Worm (Caenorhabditis elegans) whole organism, L4/young adult: ENCODE data around the gene F31B9.3.

Source experiments
- W03F9.2 ChIP-seq: fragments of 150-350 bp; optimal IDR thresholded peaks from 2 replicates; lab custom pipeline; 2014; ENCODE audit warnings: missing biosample characterization, missing genetic modification characterization
- dao-5 ChIP-seq: sonication (generic microtip); optimal IDR thresholded peaks from 2 replicates; lab custom pipeline; 2016; ENCODE audit warnings: missing genotype, missing genetic modification characterization, moderate library complexity, missing compliant biosample characterization
- him-1 ChIP-seq: sonication (generic microtip); optimal IDR thresholded peaks from 2 replicates; lab custom pipeline; 2016; ENCODE audit warnings: missing genotype, missing genetic modification reagents, missing genetic modification characterization, missing compliant biosample characterization

Gene F31B9.3

DNA sequence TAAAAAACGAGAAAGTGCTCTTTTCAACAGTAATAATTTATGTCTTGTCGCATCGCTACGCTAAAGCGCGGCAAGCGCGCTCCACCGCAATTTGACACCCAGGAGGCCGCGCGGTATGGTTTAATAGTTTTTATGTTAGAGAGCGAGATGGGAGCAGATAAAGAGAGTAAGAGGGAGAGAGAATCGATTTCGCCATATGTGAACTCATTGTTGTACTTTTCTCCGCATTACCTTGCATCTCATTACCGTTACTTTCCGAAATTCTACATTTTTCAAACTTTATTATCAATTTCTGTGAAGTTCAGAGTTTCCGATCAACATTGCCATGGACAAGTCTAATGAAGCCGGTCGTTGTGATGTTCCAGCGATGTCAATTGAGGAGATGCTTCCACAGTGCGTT is at the start of gene F31B9.3:
Gene F31B9.3 (plus strand): TSS at position 301 of the 400 bp plus-strand sequence.
- TF ChIP-seq dao-5 (tag; lab: Kevin White, UChicago) (no peak), W03F9.2 (no peak), him-1 (tag; lab: Kevin White, UChicago) (no peak)

DNA sequence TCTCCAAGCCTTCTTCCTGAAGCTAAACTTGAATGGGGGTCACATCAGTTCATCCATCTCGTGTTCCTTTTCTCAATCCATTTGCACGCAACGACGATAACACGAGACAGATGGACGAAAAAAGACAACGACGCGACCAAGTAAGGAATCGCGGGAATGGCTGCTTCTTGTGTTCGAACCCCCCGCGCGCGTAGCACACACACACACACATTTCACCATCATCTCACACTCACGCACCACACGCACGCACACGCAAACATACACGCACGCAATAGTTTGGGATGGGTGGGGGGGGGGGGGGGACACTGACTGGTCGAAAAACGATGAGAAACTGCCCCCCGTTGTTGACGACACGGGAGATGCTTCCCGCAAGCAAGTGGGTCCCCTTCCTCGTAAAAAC is 46.6 kb upstream of the F31B9.3 start:
- TF ChIP-seq W03F9.2 (no peak), him-1 (tag; lab: Kevin White, UChicago) (no peak)

DNA sequence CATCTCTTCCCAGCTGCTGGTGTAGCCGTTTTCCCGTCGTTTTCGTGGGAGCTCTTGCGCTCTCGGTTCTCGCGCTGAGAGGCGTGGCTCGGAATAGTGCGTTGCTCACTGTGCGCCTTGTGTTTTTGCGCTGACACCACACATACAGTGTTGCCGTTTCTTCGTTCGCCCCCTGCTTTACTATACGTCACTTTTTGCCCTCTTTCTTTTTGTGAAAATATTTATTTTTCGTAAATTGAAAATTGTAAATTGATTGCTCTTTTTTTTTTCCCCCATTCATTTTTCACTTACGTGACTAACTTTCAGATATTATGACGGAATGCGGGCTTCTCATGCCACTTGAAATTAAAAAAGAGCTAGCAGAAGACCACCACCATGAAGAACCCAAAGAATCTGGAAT is 44.8 kb upstream of the F31B9.3 start, which contains the start of gene gmeb-2:
Gene gmeb-2 (plus strand): TSS at position 301 of the 400 bp plus-strand sequence.
- TF ChIP-seq him-1 (tag; lab: Kevin White, UChicago) (no peak), dao-5 (tag; lab: Kevin White, UChicago) (no peak), W03F9.2 (no peak)

DNA sequence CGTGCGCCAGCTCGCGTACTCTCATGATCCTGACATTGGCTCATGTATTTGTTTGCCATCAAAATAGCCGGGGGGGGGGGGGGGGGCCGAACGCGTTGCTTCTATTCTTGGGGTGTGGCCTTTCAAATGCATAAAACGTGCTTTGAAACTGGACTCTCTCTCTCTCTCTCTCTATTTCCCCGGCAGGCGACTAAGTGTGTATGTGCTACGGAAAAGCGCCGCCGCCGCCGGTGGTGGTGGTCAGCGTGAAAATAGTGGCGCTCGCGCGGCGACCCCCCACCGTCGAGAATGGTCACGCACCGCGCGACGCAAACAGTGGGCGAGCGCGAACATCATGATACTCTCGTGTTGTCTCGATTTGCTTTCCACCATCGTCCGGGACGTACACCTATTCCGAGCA is 42.5 kb upstream of the F31B9.3 start:
- no peak for TF ChIP-seq W03F9.2
- no peak for TF ChIP-seq him-1 (tag; lab: Kevin White, UChicago)
- TF ChIP-seq dao-5 (tag; lab: Kevin White, UChicago): no peak

DNA sequence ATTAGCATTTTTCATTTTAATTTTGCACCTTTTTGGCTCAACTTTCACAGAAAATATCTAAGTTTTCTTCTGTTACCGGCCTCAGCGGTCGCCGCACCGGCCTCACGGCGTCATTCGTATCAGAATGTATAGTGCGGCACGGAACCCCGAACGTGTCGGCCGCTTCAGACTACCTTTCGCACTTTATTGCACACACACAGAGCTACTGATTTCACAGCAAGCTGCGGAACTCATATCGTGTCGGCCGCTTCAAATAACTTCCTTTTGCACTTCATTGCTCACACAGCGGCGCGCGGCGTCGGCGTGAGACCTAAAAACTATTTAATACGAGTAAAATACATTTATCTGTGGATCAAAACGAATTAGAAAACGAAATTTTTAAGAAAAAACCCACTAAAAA is 39.1 kb upstream of the F31B9.3 start:
- no peak for TF ChIP-seq him-1 (tag; lab: Kevin White, UChicago)
- TF ChIP-seq dao-5 (tag; lab: Kevin White, UChicago): no peak

DNA sequence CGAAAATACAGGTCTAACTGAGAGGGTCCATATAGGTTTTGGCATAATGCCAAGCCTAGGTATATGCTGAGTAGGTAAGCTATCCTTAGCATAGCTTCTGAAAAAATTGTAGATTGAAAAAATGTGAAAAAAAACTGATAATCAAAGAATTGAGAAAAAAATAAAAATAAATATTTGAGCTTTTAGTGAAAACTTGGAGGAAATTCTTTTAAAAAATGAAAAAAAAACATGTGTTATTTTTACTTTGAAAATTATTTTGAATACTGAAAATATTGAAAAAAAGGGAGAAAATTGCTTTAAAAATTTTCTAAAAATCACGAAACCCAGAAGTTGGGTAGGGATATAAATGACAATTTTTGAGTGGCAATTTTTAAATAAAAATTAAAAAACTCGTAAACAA is 36.0 kb upstream of the F31B9.3 start, which contains the start of gene F53H4.3:
Gene F53H4.3 (minus strand): TSS at position 101 of the 400 bp plus-strand sequence.
- TF ChIP-seq dao-5 (tag; lab: Kevin White, UChicago) (no peak), him-1 (tag; lab: Kevin White, UChicago) (no peak), W03F9.2 (no peak)

DNA sequence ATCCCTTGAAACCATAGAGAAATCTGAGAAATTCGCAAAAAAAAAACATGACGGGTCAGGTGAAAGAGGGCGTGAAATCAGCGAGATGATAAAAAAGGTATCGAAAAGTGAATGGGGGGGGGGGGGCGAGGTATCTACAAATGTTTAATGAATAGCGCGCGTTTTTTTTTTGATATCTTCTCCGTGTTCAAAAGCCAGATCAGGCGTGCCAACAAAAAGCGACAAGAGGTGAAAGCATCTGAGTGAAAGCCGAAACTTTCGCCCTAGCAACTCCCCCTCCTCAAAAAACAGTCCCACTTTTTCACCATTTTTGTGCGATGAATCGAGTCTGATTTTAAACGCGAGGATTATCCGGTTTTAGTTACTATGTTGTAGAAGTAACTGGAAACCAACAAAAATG is 35.6 kb upstream of the F31B9.3 start:
- TF ChIP-seq him-1 (tag; lab: Kevin White, UChicago): no peak
- no peak for TF ChIP-seq dao-5 (tag; lab: Kevin White, UChicago)
- TF ChIP-seq W03F9.2: no peak

DNA sequence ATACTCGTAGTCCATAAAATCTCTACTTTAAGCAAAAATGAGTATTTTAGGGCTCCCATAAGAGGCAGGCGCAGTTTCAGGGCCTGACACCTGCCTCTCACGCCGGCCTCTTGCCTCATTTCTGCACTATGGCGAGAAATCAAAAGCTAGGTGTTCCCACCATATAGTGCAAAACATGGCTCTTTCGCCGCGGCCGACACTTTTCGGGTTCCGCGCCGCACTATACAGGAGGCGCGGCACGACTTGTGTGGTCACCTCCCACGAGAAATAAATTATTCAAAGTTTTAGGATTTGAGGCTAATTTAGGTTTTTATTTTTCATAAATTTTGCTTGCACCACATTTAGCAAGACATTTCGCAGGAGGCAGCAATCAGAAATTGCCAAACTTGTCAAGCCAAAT is 31.0 kb upstream of the F31B9.3 start:
- no peak for TF ChIP-seq dao-5 (tag; lab: Kevin White, UChicago)
- TF ChIP-seq him-1 (tag; lab: Kevin White, UChicago): no peak
- TF ChIP-seq W03F9.2: no peak

DNA sequence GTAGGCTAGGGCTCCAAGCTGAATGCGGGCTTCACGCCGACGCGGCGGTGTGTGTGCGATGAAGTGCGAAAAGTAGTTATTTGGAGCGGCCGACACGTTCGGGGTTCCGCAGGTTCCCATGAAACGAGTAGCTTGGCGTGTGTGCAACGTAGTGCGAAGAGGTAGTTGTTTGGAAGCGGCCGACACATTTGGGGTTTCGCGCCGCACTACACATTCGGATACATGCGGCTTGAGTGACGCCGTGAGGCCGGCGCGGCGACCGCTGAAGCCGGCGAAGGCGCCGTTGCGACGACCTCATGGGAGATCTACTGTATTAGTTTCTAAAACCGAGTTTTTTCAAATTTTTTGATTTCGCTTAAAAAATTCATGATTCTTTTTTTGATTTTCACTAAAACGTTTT is 22.3 kb upstream of the F31B9.3 start:
- TF ChIP-seq dao-5 (tag; lab: Kevin White, UChicago): no peak
- TF ChIP-seq W03F9.2: no peak
- TF ChIP-seq him-1 (tag; lab: Kevin White, UChicago): no peak

DNA sequence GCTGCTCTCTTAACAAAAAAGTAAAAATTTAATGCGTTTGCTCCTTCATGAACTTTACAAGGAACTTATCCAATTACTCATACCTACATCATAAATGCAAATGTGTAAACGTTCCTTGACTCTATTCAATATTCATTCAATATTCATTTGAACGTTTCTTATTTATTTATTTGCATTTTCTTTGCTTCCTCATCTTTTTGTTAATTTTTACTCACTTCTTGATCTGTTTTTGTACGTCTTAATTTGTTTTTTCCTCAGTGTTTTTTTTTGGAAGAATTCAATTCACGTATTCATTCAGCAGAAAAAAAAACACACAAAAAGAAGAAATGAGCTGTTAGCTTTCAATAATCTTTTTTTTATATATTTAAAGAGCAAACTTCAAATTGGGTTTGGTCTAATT is 20.7 kb upstream of the F31B9.3 start:
- no peak for TF ChIP-seq dao-5 (tag; lab: Kevin White, UChicago)
- TF ChIP-seq W03F9.2: no peak
- no peak for TF ChIP-seq him-1 (tag; lab: Kevin White, UChicago)

DNA sequence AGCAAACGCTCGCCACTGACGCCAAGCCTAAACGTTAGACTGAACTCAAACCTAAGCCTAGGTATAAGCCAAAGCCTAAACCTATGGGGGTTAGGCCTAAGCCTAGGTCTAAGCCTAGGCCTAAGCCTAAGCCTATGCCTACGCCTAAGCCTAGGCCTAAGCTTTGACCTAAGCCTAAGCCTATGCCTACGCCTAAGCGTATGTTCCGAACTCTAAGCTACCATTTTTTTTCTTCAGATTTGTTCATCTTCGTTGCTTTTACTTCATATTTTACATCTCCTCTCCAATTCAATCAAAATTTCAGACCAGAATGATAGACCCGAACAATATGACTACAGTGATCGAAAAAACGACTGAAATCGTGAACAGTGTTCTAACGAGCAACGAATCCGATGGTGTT is 13.2 kb upstream of the F31B9.3 start, which contains the start of gene npr-33:
Gene npr-33 (plus strand): TSS at position 301 of the 400 bp plus-strand sequence.
- TF ChIP-seq him-1 (tag; lab: Kevin White, UChicago) (no peak), W03F9.2 (no peak), dao-5 (tag; lab: Kevin White, UChicago) (no peak)

DNA sequence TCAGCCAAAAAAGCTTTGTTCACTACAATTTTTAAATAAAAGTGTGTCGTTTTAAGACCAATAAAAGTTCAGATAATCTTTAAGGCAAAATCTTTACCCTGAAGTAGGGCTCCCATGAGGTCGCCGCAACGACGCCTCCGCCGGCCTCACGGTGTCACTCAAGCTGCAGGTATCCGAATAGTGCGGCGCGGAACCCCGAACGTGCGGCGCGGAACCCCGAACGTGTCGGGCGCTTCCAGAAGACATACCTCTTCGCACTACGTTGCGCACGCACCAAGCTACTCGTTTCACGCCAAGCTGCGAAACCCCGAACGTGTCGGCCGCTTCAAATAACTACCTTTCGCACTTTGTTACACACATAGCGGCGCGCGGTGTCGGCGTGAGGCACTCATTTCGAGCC is 10.7 kb upstream of the F31B9.3 start:
- TF ChIP-seq dao-5 (tag; lab: Kevin White, UChicago) (no peak), W03F9.2 (no peak), him-1 (tag; lab: Kevin White, UChicago) (no peak)

DNA sequence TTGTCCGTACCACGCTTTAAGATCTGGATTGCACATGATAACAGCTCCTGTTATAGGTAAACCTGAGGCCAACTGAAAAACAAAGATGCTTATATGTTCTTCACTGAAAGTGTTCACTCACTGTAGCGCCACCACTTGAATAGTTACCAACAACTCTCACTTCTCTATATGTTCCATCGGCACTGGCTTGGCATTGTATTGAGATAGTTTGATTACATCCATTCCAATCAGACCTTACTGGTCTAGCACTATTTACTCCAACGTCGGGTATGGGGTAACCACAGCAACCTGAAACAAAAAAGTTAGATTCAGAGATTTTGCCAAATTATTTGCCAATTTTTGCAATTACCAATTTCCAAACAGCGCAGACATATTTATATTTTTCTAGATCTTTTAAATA is 7.8 kb upstream of the F31B9.3 start:
- TF ChIP-seq dao-5 (tag; lab: Kevin White, UChicago): no peak

DNA sequence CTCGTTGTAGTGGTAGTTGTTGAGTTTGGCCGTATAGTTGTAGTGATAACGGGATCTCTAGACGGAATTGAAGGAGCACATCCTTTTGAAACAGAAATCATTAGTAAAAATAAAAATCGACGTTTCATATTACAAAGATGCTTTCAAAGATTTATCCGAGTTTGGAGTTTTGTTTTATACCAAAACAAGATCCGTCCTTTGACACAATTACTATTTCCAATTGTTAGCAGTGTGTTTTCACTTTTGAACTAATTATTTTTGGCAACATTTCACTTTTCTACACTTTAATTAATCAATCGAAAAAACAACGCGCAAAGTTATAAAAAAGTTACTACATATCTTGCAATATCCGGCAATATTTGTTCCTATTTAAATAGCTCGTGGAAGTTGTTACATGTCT is 6.5 kb upstream of the F31B9.3 start, which contains the start of the genes F31B9.4 and F31B9.2:
Gene F31B9.4 (minus strand): TSS at position 101 of the 400 bp plus-strand sequence.
Gene F31B9.2 (plus strand): TSS at position 368 of the 400 bp plus-strand sequence.
- TF ChIP-seq him-1 (tag; lab: Kevin White, UChicago) (no peak), W03F9.2 (no peak), dao-5 (tag; lab: Kevin White, UChicago) (no peak)

DNA sequence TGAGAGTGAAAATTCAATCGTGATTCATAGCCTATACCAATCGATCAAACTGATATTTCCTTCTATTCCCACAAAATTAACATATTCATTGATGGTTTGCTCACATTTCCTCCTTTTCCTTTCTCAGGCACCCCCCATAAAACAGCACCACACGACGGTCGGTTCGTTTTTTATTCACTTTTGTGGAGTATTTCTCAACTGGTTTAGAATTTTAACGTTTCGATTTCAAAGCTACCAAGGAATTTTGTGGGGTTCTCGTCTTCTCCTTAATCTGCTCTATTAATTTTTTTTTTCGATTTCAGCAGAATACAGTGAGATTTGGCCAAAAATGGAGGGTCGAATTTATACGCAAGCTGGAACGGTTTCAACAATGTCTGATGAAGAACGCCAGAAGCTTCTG is 4.2 kb upstream of the F31B9.3 start, which contains the start of gene F31B9.7:
Gene F31B9.7 (plus strand): TSS at position 301 of the 400 bp plus-strand sequence.
- TF ChIP-seq him-1 (tag; lab: Kevin White, UChicago): no peak
- TF ChIP-seq W03F9.2: no peak
- TF ChIP-seq dao-5 (tag; lab: Kevin White, UChicago): no peak
